Worm (Caenorhabditis elegans): ENCODE results near the gene F02A9.7.
A peak's percentile ranks its signal among the peaks of the same experiment; 100 is the strongest.

The F02A9.7 gene

DNA sequence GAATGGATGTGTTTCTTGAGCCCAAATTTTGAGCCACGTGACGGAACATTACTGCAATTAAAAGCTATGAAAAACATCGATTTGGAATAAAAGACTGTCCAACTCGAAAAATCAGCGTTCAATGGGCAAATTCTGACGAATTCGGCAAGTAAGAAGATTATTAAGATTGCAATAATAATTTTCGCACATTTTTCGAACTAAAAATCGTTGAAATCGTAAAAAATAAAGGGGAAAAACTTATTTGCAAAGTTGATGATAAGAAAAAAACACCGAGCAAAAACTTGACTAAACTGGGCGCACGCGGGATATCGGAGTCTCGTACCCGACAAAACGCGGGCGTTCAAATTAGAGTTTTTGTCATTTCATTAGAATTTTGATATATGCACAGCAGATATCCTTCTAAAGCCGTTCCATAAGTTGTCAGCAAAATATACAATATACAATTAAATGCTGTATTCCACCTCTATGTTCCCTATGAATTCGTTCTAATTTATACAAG, 13.9 kb upstream of the F02A9.7 start, which contains the start of the genes mccc-2 and mrpl-44 (continued):
- TF ChIP-seq lin-39 (tag; optimal IDR thresholded peaks at IDR 0.05) (no peak), pax-3 (tag; optimal IDR thresholded peaks at IDR 0.05) (no peak), jun-1 (tag; optimal IDR thresholded peaks at IDR 0.05) (no peak), hpl-2 (GFP tag; optimal IDR thresholded peaks at IDR 0.05) (no peak), snu-23 (GFP tag; optimal IDR thresholded peaks at IDR 0.05) (no peak), efl-1 (optimal IDR thresholded peaks at IDR 0.05) (peak; percentile 35 to 92), efl-1 (GFP tag; optimal IDR thresholded peaks at IDR 0.05 in 1 of 2) (peak; percentile 92 to 99), skn-1 (tag; optimal IDR thresholded peaks at IDR 0.05) (no peak)

DNA sequence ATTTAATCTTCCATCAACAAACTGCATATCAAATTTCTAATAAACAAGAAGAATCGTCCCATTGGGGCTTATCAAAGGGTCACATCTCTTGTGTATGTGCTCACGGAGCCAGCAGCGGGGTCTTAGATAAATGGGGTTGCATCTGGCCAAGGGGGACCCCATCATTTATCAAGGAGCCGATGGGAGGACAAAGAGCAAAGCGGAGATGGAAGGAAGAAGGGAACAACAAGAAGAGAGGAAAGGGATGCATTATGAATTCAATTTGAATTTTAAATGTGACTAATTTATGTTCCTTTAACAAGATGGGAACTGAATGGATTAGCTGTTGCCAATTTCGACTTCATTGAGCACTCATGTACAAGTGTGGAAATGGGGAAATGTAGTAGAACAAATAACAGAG, 8.9 kb upstream of the F02A9.7 start:
- TF ChIP-seq ztf-4 (tag; optimal IDR thresholded peaks at IDR 0.05), result no peak
- TF ChIP-seq tbx-2 (tag; optimal IDR thresholded peaks at IDR 0.05), result no peak
- TF ChIP-seq dpl-1 (GFP tag; optimal IDR thresholded peaks at IDR 0.05), result no peak
- no peak for TF ChIP-seq alr-1 (tag; optimal IDR thresholded peaks at IDR 0.05; ENCODE audit: borderline replicate concordance)
- no peak for TF ChIP-seq tlp-1 (tag; optimal IDR thresholded peaks at IDR 0.05)
- peak; percentile 3 for TF ChIP-seq snu-23 (GFP tag; optimal IDR thresholded peaks at IDR 0.05)
- TF ChIP-seq lin-39 (tag; optimal IDR thresholded peaks at IDR 0.05), result peak; percentile 21
- TF ChIP-seq fos-1 (tag; optimal IDR thresholded peaks at IDR 0.05), result no peak
- no peak for TF ChIP-seq efl-1 (optimal IDR thresholded peaks at IDR 0.05)
- TF ChIP-seq efl-1 (GFP tag; optimal IDR thresholded peaks at IDR 0.05 in 1 of 2), result peak in 1 of 2 experiments; percentile 74
- no peak for TF ChIP-seq pag-3 (tag; optimal IDR thresholded peaks at IDR 0.05; ENCODE audit: borderline replicate concordance, insufficient read depth)
- no peak for TF ChIP-seq ceh-63 (GFP tag; optimal IDR thresholded peaks at IDR 0.05)
- peak; percentile 27 for TF ChIP-seq nhr-71 (tag; optimal IDR thresholded peaks at IDR 0.05)
- no peak for TF ChIP-seq lir-3 (tag; optimal IDR thresholded peaks at IDR 0.05; ENCODE audit: poor library complexity)
- peak in 1 of 2 experiments; percentile 16 for TF ChIP-seq lsy-2 (tag; optimal IDR thresholded peaks at IDR 0.05)
- no peak for TF ChIP-seq pqm-1 (tag; optimal IDR thresholded peaks at IDR 0.05)
- no peak for TF ChIP-seq blmp-1 (tag; optimal IDR thresholded peaks at IDR 0.05)
- peak; percentile 23 for TF ChIP-seq rnt-1 (tag; optimal IDR thresholded peaks at IDR 0.05)
- TF ChIP-seq lin-14 (GFP tag; optimal IDR thresholded peaks at IDR 0.05), result peak; percentile 50
- TF ChIP-seq nhr-19 (GFP tag; conservative IDR thresholded peaks at IDR 0.05), result no peak
- TF ChIP-seq lin-13 (GFP tag; optimal IDR thresholded peaks at IDR 0.05), result no peak

DNA sequence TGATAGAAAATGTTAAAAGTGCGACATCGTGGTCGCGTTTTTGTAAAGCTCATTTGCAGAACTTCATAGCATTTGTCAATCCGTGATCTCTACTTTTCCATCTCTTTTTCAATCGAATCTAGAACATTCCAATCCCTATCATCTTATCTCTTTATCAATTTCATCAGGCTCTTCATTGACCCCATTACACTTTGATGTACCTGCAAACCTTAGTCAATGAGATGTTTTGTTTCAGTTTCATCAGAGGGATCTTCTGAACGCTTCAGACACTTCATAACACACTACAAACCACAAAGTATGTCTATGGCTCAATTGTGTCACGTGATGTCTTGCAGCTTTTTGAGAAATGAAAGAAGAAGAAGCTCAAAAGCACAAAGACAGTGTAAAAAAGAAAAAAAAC, 7.7 kb upstream of the F02A9.7 start:
- no peak for TF ChIP-seq hlh-17 (GFP tag; optimal IDR thresholded peaks at IDR 0.05; ENCODE audit: borderline replicate concordance)
- TF ChIP-seq pqm-1 (tag; optimal IDR thresholded peaks at IDR 0.05), result no peak
- no peak for TF ChIP-seq lin-15B (tag; optimal IDR thresholded peaks at IDR 0.05)
- TF ChIP-seq nhr-71 (tag; optimal IDR thresholded peaks at IDR 0.05), result peak; percentile 62
- TF ChIP-seq ceh-88 (GFP tag; IDR thresholded peaks at IDR 0.05), result no peak
- no peak for TF ChIP-seq nhr-76 (tag; optimal IDR thresholded peaks at IDR 0.05)
- no peak for TF ChIP-seq fos-1 (tag; optimal IDR thresholded peaks at IDR 0.05)
- peak; percentile 23 for TF ChIP-seq rnt-1 (tag; optimal IDR thresholded peaks at IDR 0.05)
- TF ChIP-seq nhr-19 (GFP tag; conservative IDR thresholded peaks at IDR 0.05), result no peak
- TF ChIP-seq dpl-1 (GFP tag; optimal IDR thresholded peaks at IDR 0.05), result no peak
- no peak for TF ChIP-seq lin-13 (GFP tag; optimal IDR thresholded peaks at IDR 0.05)
- peak in 1 of 2 experiments; percentile 18 for TF ChIP-seq lsy-2 (tag; optimal IDR thresholded peaks at IDR 0.05)
- TF ChIP-seq snu-23 (GFP tag; optimal IDR thresholded peaks at IDR 0.05), result peak; percentile 24
- peak; percentile 22 for TF ChIP-seq lin-14 (GFP tag; optimal IDR thresholded peaks at IDR 0.05)
- no peak for TF ChIP-seq xbp-1 (tag; optimal IDR thresholded peaks at IDR 0.05)
- no peak for TF ChIP-seq grh-1 (GFP tag; IDR thresholded peaks at IDR 0.05)

ce11 chrIII:9081763-9082162, 6.3 kb upstream of the F02A9.7 start, which contains the start of gene far-2:
Gene far-2 (plus strand): TSS chrIII:9081828.
- TF ChIP-seq lin-39 (tag; optimal IDR thresholded peaks at IDR 0.05) (no peak), fkh-8 (tag; optimal IDR thresholded peaks at IDR 0.05) (no peak), ceh-8 (GFP tag; optimal IDR thresholded peaks at IDR 0.05) (no peak), nhr-76 (tag; optimal IDR thresholded peaks at IDR 0.05) (no peak)
